Worm (Caenorhabditis elegans) whole organism, mixed stage, embryonic: ENCODE results near the gene Y38H6C.18.

Experiments
- M03D4.4 ChIP-seq: sonication (generic microtip); optimal IDR thresholded peaks from 2 replicates; lab custom pipeline; 2017; ENCODE audit warnings: mild to moderate bottlenecking, missing genetic modification characterization, missing compliant biosample characterization
- bed-3 ChIP-seq: fragments of 200-800 bp; sonication (Bioruptor generic); optimal IDR thresholded peaks from 3 replicates; lab custom pipeline; 2018; ENCODE audit warnings: mild to moderate bottlenecking, missing genetic modification characterization, moderate library complexity, missing compliant biosample characterization
- blmp-1 ChIP-seq: fragments of 150-350 bp; optimal IDR thresholded peaks from 2 replicates; lab custom pipeline; 2014; ENCODE audit warnings: missing biosample characterization, missing genetic modification characterization
- ceh-39 ChIP-seq: fragments of 150-350 bp; optimal IDR thresholded peaks from 2 replicates; lab custom pipeline; 2014; ENCODE audit warnings: missing biosample characterization, missing genetic modification characterization
- ceh-43 ChIP-seq: fragments of 200-800 bp; sonication (Bioruptor generic); optimal IDR thresholded peaks from 2 replicates; lab custom pipeline; 2018; ENCODE audit warnings: mild to moderate bottlenecking, missing genetic modification characterization, moderate library complexity, missing compliant biosample characterization
- ceh-83 ChIP-seq: fragments of 200-800 bp; sonication (Bioruptor generic); optimal IDR thresholded peaks from 2 replicates; lab custom pipeline; 2018; ENCODE audit warnings: mild to moderate bottlenecking, missing genetic modification characterization, missing compliant biosample characterization
- ces-1 ChIP-seq: fragments of 150-350 bp; optimal IDR thresholded peaks from 2 replicates; lab custom pipeline; 2014; ENCODE audit warnings: missing biosample characterization, missing genetic modification reagents, missing genetic modification characterization
- cnd-1 ChIP-seq: fragments of 200-800 bp; sonication (Bioruptor generic); optimal IDR thresholded peaks from 2 replicates; lab custom pipeline; 2018; ENCODE audit warnings: mild to moderate bottlenecking, missing genetic modification characterization, missing compliant biosample characterization
- drap-1 ChIP-seq: fragments of 200-800 bp; sonication (Bioruptor generic); optimal IDR thresholded peaks from 3 replicates; lab custom pipeline; 2018; ENCODE audit warnings: mild to moderate bottlenecking, missing genetic modification characterization, missing compliant biosample characterization
- elt-1 ChIP-seq: sonication (generic microtip); optimal IDR thresholded peaks from 2 replicates; lab custom pipeline; 2017; ENCODE audit warnings: missing genetic modification characterization, mild to moderate bottlenecking, missing compliant biosample characterization, antibody characterized with exemption, moderate library complexity, borderline replicate concordance; ENCODE audit not compliant: insufficient read depth
- elt-3 ChIP-seq: fragments of 150-350 bp; optimal IDR thresholded peaks from 2 replicates; lab custom pipeline; 2014; ENCODE audit warnings: missing biosample characterization, missing genetic modification characterization
- flh-1 ChIP-seq: fragments of 200-800 bp; sonication (Bioruptor generic); optimal IDR thresholded peaks from 2 replicates; lab custom pipeline; 2018; ENCODE audit warnings: mild to moderate bottlenecking, missing genetic modification characterization, moderate library complexity, missing compliant biosample characterization
- ham-2 ChIP-seq: fragments of 200-800 bp; sonication (Bioruptor generic); optimal IDR thresholded peaks from 2 replicates; lab custom pipeline; 2018; ENCODE audit warnings: mild to moderate bottlenecking, missing genetic modification characterization, missing compliant biosample characterization
- hlh-1 ChIP-seq: fragments of 150-350 bp; optimal IDR thresholded peaks from 2 replicates; lab custom pipeline; 2014; ENCODE audit warnings: missing biosample characterization, missing genetic modification reagents, missing genetic modification characterization
- lin-13 ChIP-seq: fragments of 150-350 bp; optimal IDR thresholded peaks from 2 replicates; lab custom pipeline; 2014; ENCODE audit warnings: missing biosample characterization, missing genetic modification characterization
- lin-32 ChIP-seq: fragments of 200-800 bp; sonication (Bioruptor generic); optimal IDR thresholded peaks from 2 replicates; lab custom pipeline; 2018; ENCODE audit warnings: mild to moderate bottlenecking, missing genetic modification characterization, missing compliant biosample characterization
- lsy-2 ChIP-seq: fragments of 150-350 bp; optimal IDR thresholded peaks from 2 replicates; lab custom pipeline; 2014; ENCODE audit warnings: missing biosample characterization, missing genetic modification characterization
- mab-5 ChIP-seq: fragments of 150-350 bp; optimal IDR thresholded peaks from 2 replicates; lab custom pipeline; 2014; ENCODE audit warnings: missing biosample characterization, missing genetic modification characterization
- mep-1 ChIP-seq: fragments of 150-350 bp; optimal IDR thresholded peaks from 2 replicates; lab custom pipeline; 2017; ENCODE audit warnings: missing biosample characterization, missing genetic modification reagents, missing genetic modification characterization, inconsistent platforms
- mls-2 ChIP-seq: sonication (generic microtip); optimal IDR thresholded peaks from 2 replicates; lab custom pipeline; 2016; ENCODE audit warnings: mild to moderate bottlenecking, missing genetic modification characterization, moderate library complexity, missing compliant biosample characterization
- nhr-12 ChIP-seq: fragments of 150-350 bp; optimal IDR thresholded peaks from 2 replicates; lab custom pipeline; 2014; ENCODE audit warnings: missing biosample characterization, missing genetic modification characterization
- nhr-237 ChIP-seq: fragments of 150-350 bp; optimal IDR thresholded peaks from 2 replicates; lab custom pipeline; 2014; ENCODE audit warnings: missing biosample characterization, missing genetic modification characterization
- nhr-28 ChIP-seq: fragments of 150-350 bp; optimal IDR thresholded peaks from 2 replicates; lab custom pipeline; 2014; ENCODE audit warnings: missing biosample characterization, missing genetic modification characterization
- pha-4 ChIP-seq: fragments of 150-350 bp; optimal IDR thresholded peaks from 2 replicates; lab custom pipeline; 2018; ENCODE audit warnings: missing biosample characterization, missing genetic modification reagents, missing genetic modification characterization
- sem-2 ChIP-seq: fragments of 200-800 bp; sonication (Bioruptor generic); optimal IDR thresholded peaks from 2 replicates; lab custom pipeline; 2018; ENCODE audit warnings: mild to moderate bottlenecking, missing genetic modification characterization, missing compliant biosample characterization
- snpc-4 ChIP-seq: fragments of 150-350 bp; optimal IDR thresholded peaks from 2 replicates; lab custom pipeline; 2014; ENCODE audit warnings: missing biosample characterization, missing genetic modification characterization
- sptf-1 ChIP-seq: sonication (generic microtip); optimal IDR thresholded peaks from 2 replicates; lab custom pipeline; 2017; ENCODE audit warnings: mild to moderate bottlenecking, missing genetic modification characterization, moderate library complexity, missing compliant biosample characterization
- tbx-8 ChIP-seq: fragments of 200-800 bp; sonication (Bioruptor generic); optimal IDR thresholded peaks from 2 replicates; lab custom pipeline; 2018; ENCODE audit warnings: mild to moderate bottlenecking, missing genetic modification characterization, moderate library complexity, missing compliant biosample characterization
- unc-120 ChIP-seq: sonication (generic microtip); optimal IDR thresholded peaks from 2 replicates; lab custom pipeline; 2017; ENCODE audit warnings: missing genetic modification characterization, missing compliant biosample characterization; ENCODE audit not compliant: poor library complexity, severe bottlenecking
- unc-39 ChIP-seq: fragments of 150-350 bp; optimal IDR thresholded peaks from 2 replicates; lab custom pipeline; 2014; ENCODE audit warnings: missing biosample characterization, missing genetic modification characterization
- unc-62 ChIP-seq: fragments of 150-350 bp; optimal IDR thresholded peaks from 2 replicates; lab custom pipeline; 2014; ENCODE audit warnings: missing biosample characterization, missing genetic modification reagents, missing genetic modification characterization
- zip-8 ChIP-seq: fragments of 150-350 bp; optimal IDR thresholded peaks from 2 replicates; lab custom pipeline; 2014; ENCODE audit warnings: missing biosample characterization, missing genetic modification characterization
- ztf-11 ChIP-seq: fragments of 150-350 bp; optimal IDR thresholded peaks from 2 replicates; lab custom pipeline; 2014; ENCODE audit warnings: missing biosample characterization, missing genetic modification characterization

Y38H6C.18 gene

DNA sequence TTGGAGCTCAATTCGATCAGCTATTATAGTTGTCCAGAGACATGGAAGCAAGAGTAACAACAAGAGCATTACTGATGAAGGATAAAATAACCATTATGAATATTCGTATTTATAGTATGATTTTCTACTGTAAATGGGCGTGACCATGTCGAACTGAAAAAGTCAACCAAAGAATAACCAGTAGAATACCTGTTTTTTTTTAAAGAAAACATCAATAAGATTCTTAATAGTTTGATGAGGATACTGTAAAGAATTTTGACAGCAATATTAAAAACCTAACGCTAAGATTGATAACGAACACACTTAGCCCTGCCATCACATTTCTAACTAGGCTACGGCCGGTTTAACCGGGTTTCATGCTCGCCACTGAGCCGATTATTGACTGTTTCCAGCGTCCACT, 6.0 kb upstream of the Y38H6C.18 start, which contains the start of gene vmo-1:
Gene vmo-1 (minus strand): TSS at position 101 of the 400 bp plus-strand sequence.
- TF ChIP-seq ces-1 (GFP tag; lab: Kevin White, UChicago) (no peak), lin-32 (GFP tag; lab: Kevin White, UChicago) (no peak), elt-1 (no peak), lin-13 (tag; lab: Kevin White, UChicago) (no peak), sptf-1 (tag; lab: Kevin White, UChicago) (no peak), nhr-237 (tag; lab: Kevin White, UChicago) (no peak)

ce11 chrV:20551096-20551495, 4.1 kb upstream of the Y38H6C.18 start, which contains the start of gene Y38H6C.20:
Gene Y38H6C.20 (minus strand): TSS chrV:20551196.
- no peak for TF ChIP-seq flh-1
- TF ChIP-seq lsy-2 (tag; lab: Kevin White, UChicago) = no peak
- TF ChIP-seq unc-39 = no peak
- no peak for TF ChIP-seq ceh-83
- TF ChIP-seq ztf-11 (tag; lab: Kevin White, UChicago) = no peak
- no peak for TF ChIP-seq sem-2 (GFP tag; lab: Kevin White, UChicago)
- TF ChIP-seq mep-1 (tag; lab: Kevin White, UChicago) = no peak
- TF ChIP-seq sptf-1 (tag; lab: Kevin White, UChicago) = no peak
- TF ChIP-seq lin-32 (GFP tag; lab: Kevin White, UChicago) = no peak
- TF ChIP-seq ces-1 (GFP tag; lab: Kevin White, UChicago) = no peak

DNA sequence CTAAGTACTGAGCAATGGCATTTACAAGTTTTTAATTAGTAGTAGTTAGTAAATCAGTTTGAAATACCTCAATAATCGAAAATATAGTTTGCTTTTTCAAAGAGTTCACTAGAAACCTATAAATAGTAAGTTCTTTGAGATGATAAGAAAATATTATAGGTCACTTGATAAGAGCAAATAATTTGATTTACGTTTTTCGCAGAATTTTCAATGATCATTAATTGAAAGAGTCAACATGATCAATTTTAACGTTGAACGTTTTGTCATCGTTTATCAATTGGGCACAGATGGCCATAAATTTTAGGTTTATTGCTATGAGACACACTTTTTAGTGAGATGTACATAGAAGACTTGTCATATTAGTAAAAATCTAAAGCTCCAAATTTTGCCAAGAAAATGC, 1.2 kb downstream of the Y38H6C.18 start:
- no peak for TF ChIP-seq sem-2 (GFP tag; lab: Kevin White, UChicago)
- TF ChIP-seq cnd-1 (tag; lab: Kevin White, UChicago) = no peak
- TF ChIP-seq pha-4 (tag; lab: Kevin White, UChicago) = no peak
- TF ChIP-seq blmp-1 (tag; lab: Kevin White, UChicago) = no peak
- no peak for TF ChIP-seq elt-3 (tag; lab: Kevin White, UChicago)
- TF ChIP-seq ceh-43 (GFP tag; lab: Kevin White, UChicago) = no peak
- TF ChIP-seq hlh-1 (tag; lab: Kevin White, UChicago) = no peak

ce11 chrV:20544610-20545009, 2.3 kb downstream of the Y38H6C.18 start:
- TF ChIP-seq hlh-1 (tag; lab: Kevin White, UChicago) = no peak

- TF ChIP-seq mep-1 (tag; lab: Kevin White, UChicago) (no peak), elt-1 (no peak), lsy-2 (tag; lab: Kevin White, UChicago) (no peak), sptf-1 (tag; lab: Kevin White, UChicago) (no peak), zip-8 (tag; lab: Kevin White, UChicago) (no peak), ceh-43 (GFP tag; lab: Kevin White, UChicago) (no peak), snpc-4 (tag; lab: Kevin White, UChicago) (no peak), drap-1 (GFP tag; lab: Kevin White, UChicago) (no peak), pha-4 (tag; lab: Kevin White, UChicago) (no peak), sem-2 (GFP tag; lab: Kevin White, UChicago) (no peak)
Observed at ce11 chrV:20544092-20544491, 2.9 kb downstream of the Y38H6C.18 start, which contains the start of gene slc-36.3. Gene slc-36.3 (minus strand): TSS chrV:20544192.

DNA sequence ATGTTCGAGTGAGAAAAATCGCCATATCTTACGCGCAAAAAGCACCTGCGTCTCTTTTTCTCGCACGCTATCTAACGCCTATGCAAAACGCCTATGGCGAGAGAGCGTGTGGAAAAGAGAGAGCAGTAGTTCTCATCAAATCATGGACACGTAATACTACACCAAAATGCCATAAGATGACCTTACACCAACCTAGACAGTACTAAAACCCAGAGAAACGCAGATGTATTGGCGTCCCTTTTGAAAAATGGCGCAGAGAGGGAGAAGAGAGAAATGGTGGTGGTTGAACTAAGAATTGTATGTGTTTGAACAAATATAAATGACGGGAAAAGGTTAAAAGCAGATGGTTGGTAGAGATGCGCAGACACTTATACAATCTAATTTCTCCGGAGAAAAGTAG, 7.9 kb downstream of the Y38H6C.18 start, which contains the start of gene Y38H6C.16:
Gene Y38H6C.16 (minus strand): TSS at position 293 of the 400 bp plus-strand sequence.
- no peak for TF ChIP-seq ceh-39 (tag; lab: Kevin White, UChicago)
- no peak for TF ChIP-seq ztf-11 (tag; lab: Kevin White, UChicago)
- no peak for TF ChIP-seq lsy-2 (tag; lab: Kevin White, UChicago)
- no peak for TF ChIP-seq bed-3 (GFP tag; lab: Kevin White, UChicago)
- TF ChIP-seq nhr-12 (tag; lab: Kevin White, UChicago) = no peak
- no peak for TF ChIP-seq ceh-83
- TF ChIP-seq M03D4.4 (tag; lab: Kevin White, UChicago) = no peak
- no peak for TF ChIP-seq lin-32 (GFP tag; lab: Kevin White, UChicago)

- no peak for TF ChIP-seq elt-3 (tag; lab: Kevin White, UChicago)
- TF ChIP-seq mep-1 (tag; lab: Kevin White, UChicago) = no peak
- TF ChIP-seq hlh-1 (tag; lab: Kevin White, UChicago) = no peak
- no peak for TF ChIP-seq unc-62 (GFP tag; lab: Kevin White, UChicago)
- TF ChIP-seq mls-2 (tag; lab: Kevin White, UChicago) = no peak
- TF ChIP-seq unc-120 = no peak
- TF ChIP-seq tbx-8 (GFP tag; lab: Kevin White, UChicago) = no peak
- TF ChIP-seq lin-13 (tag; lab: Kevin White, UChicago) = no peak
- TF ChIP-seq nhr-28 (tag; lab: Kevin White, UChicago) = no peak
- TF ChIP-seq mab-5 (tag; lab: Kevin White, UChicago) = no peak
- TF ChIP-seq ham-2 (GFP tag; lab: Kevin White, UChicago) = no peak
- no peak for TF ChIP-seq elt-1
- no peak for TF ChIP-seq ces-1 (GFP tag; lab: Kevin White, UChicago)
- no peak for TF ChIP-seq pha-4 (tag; lab: Kevin White, UChicago)
Observed at ce11 chrV:20536208-20536607, 10.7 kb downstream of the Y38H6C.18 start, which contains the start of gene Y38H6C.15. Gene Y38H6C.15 (minus strand): TSS chrV:20536308.
